Fruit fly (Drosophila melanogaster) whole organism, embryonic: Measurements from ENCODE around the gene Aasdh.

Experiments used
- Atf3 ChIP-seq: fragments of 200-800 bp; sonication (Bioruptor generic); optimal IDR thresholded peaks from 3 replicates; lab custom pipeline; 2016; ENCODE audit warnings: missing biosample characterization, missing genetic modification characterization
- Bdp1 ChIP-seq: fragments of 200-800 bp; sonication (Bioruptor generic); optimal IDR thresholded peaks from 3 replicates; lab custom pipeline; 2016; ENCODE audit warnings: missing biosample characterization, missing genetic modification characterization
- Bteb2 ChIP-seq: fragments of 200-800 bp; sonication (Bioruptor generic); optimal IDR thresholded peaks from 2 replicates; lab custom pipeline; 2016; ENCODE audit warnings: missing biosample characterization, missing genetic modification characterization
- CG10321 ChIP-seq: fragments of 200-800 bp; sonication (Bioruptor generic); IDR thresholded peaks from 2 replicates; pipeline ENCODE4 v1.3.6; 2022; ENCODE audit warnings: missing biosample characterization, missing genetic modification characterization
- CG10654 ChIP-seq: fragments of 200-800 bp; sonication (Bioruptor generic); optimal IDR thresholded peaks from 2 replicates; lab custom pipeline; 2016; ENCODE audit warnings: missing biosample characterization, missing genetic modification characterization
- CG11093 ChIP-seq: fragments of 200-800 bp; sonication (Bioruptor generic); IDR thresholded peaks from 3 replicates; pipeline ENCODE4 v1.3.6; 2022; ENCODE audit warnings: missing biosample characterization, missing genetic modification characterization
- CG12155 ChIP-seq: fragments of 200-800 bp; sonication (Bioruptor generic); optimal IDR thresholded peaks from 3 replicates; lab custom pipeline; 2016; ENCODE audit warnings: missing biosample characterization, missing genetic modification characterization
- CG12744 ChIP-seq: fragments of 200-800 bp; sonication (Bioruptor generic); optimal IDR thresholded peaks from 2 replicates; lab custom pipeline; 2016; ENCODE audit warnings: missing biosample characterization, missing genetic modification characterization
- CG13123 ChIP-seq: fragments of 200-800 bp; sonication (Bioruptor generic); optimal IDR thresholded peaks from 2 replicates; lab custom pipeline; 2016; ENCODE audit warnings: missing biosample characterization, missing genetic modification characterization
- CG16813 ChIP-seq: fragments of 200-800 bp; sonication (Bioruptor generic); IDR thresholded peaks from 3 replicates; pipeline ENCODE4 v1.3.6; 2022; ENCODE audit warnings: missing biosample characterization, missing genetic modification characterization; ENCODE audit not compliant: partially characterized antibody
- CG17568 ChIP-seq: fragments of 200-800 bp; sonication (Bioruptor generic); optimal IDR thresholded peaks from 2 replicates; lab custom pipeline; 2018; ENCODE audit warnings: missing biosample characterization, mild to moderate bottlenecking, missing genetic modification characterization, moderate library complexity
- CG17802 ChIP-seq: fragments of 200-800 bp; sonication (Bioruptor generic); optimal IDR thresholded peaks from 2 replicates; lab custom pipeline; 2018; ENCODE audit warnings: missing biosample characterization, mild to moderate bottlenecking, missing genetic modification characterization, moderate library complexity
- CG17829 ChIP-seq: fragments of 200-800 bp; optimal IDR thresholded peaks from 2 replicates; lab custom pipeline; 2019; ENCODE audit warnings: missing biosample characterization, mild to moderate bottlenecking, missing genetic modification characterization, moderate library complexity
- CG2199 ChIP-seq: fragments of 200-800 bp; sonication (Bioruptor generic); IDR thresholded peaks from 3 replicates; pipeline ENCODE4 v1.3.6; 2022; ENCODE audit warnings: missing biosample characterization, missing genetic modification characterization
- CG2875 ChIP-seq: fragments of 200-800 bp; sonication (Bioruptor generic); optimal IDR thresholded peaks from 2 replicates; lab custom pipeline; 2017; ENCODE audit warnings: missing biosample characterization, mild to moderate bottlenecking, missing genetic modification characterization, missing genetic modification reagents
- CG31365 ChIP-seq: fragments of 200-800 bp; sonication (Bioruptor generic); optimal IDR thresholded peaks from 2 replicates; lab custom pipeline; 2018; ENCODE audit warnings: missing biosample characterization, mild to moderate bottlenecking, missing genetic modification characterization
- CG34224 ChIP-seq: fragments of 200-800 bp; sonication (Bioruptor generic); IDR thresholded peaks from 3 replicates; pipeline ENCODE4 v1.3.6; 2022; ENCODE audit warnings: missing biosample characterization, missing genetic modification characterization; ENCODE audit not compliant: partially characterized antibody
- CG6689 ChIP-seq: fragments of 200-800 bp; sonication (Bioruptor generic); IDR thresholded peaks from 2 replicates; pipeline ENCODE4 v1.3.6; 2022; ENCODE audit warnings: missing biosample characterization, missing genetic modification characterization
- CG7786 ChIP-seq: fragments of 200-800 bp; sonication (Bioruptor generic); optimal IDR thresholded peaks from 2 replicates; lab custom pipeline; 2016; ENCODE audit warnings: missing biosample characterization, missing genetic modification characterization
- CG7928 ChIP-seq: fragments of 200-800 bp; sonication (Bioruptor generic); optimal IDR thresholded peaks from 2 replicates; lab custom pipeline; 2017; ENCODE audit warnings: missing biosample characterization, mild to moderate bottlenecking, missing genetic modification characterization
- CG7963 ChIP-seq: fragments of 200-800 bp; sonication (Bioruptor generic); IDR thresholded peaks from 3 replicates; pipeline ENCODE4 v1.3.6; 2022; ENCODE audit warnings: missing biosample characterization, missing genetic modification characterization; ENCODE audit not compliant: partially characterized antibody
- CG9876 ChIP-seq: fragments of 200-800 bp; sonication (Bioruptor generic); optimal IDR thresholded peaks from 2 replicates; lab custom pipeline; 2016; ENCODE audit warnings: missing biosample characterization, missing genetic modification characterization
- Dll ChIP-seq: fragments of 200-800 bp; sonication (Bioruptor generic); IDR thresholded peaks from 4 replicates; pipeline ENCODE4 v1.3.6; 2022; ENCODE audit warnings: missing biosample characterization, missing genetic modification characterization; ENCODE audit not compliant: partially characterized antibody
- ERR ChIP-seq: fragments of 200-800 bp; sonication (Bioruptor generic); optimal IDR thresholded peaks from 2 replicates; lab custom pipeline; 2016; ENCODE audit warnings: missing biosample characterization, missing genetic modification characterization
- GATAe ChIP-seq: fragments of 200-800 bp; sonication (Bioruptor generic); conservative IDR thresholded peaks from 2 replicates; pipeline ENCODE4 v1.3.6; 2022; ENCODE audit warnings: missing biosample characterization, missing genetic modification characterization
- HmgD ChIP-seq: fragments of 200-800 bp; sonication (Bioruptor generic); optimal IDR thresholded peaks from 3 replicates; lab custom pipeline; 2016; ENCODE audit warnings: missing biosample characterization, missing genetic modification characterization
- Lim3 ChIP-seq: fragments of 200-800 bp; sonication (Bioruptor generic); IDR thresholded peaks from 2 replicates; pipeline ENCODE4 v1.3.6; 2022; ENCODE audit warnings: missing biosample characterization, missing genetic modification characterization
- Neu2 ChIP-seq: fragments of 200-800 bp; sonication (Bioruptor generic); optimal IDR thresholded peaks from 3 replicates; lab custom pipeline; 2016; ENCODE audit warnings: missing biosample characterization, missing genetic modification characterization, borderline replicate concordance
- Ravus ChIP-seq: fragments of 200-800 bp; sonication (Bioruptor generic); IDR thresholded peaks from 2 replicates; pipeline ENCODE4 v1.3.6; 2022; ENCODE audit warnings: missing biosample characterization, missing genetic modification characterization
- Rx ChIP-seq: fragments of 200-800 bp; sonication (Bioruptor generic); IDR thresholded peaks from 2 replicates; pipeline ENCODE4 v1.3.6; 2022; ENCODE audit warnings: missing biosample characterization, missing genetic modification characterization
- Six4 ChIP-seq: fragments of 200-800 bp; sonication (Bioruptor generic); optimal IDR thresholded peaks from 2 replicates; lab custom pipeline; 2016; ENCODE audit warnings: missing biosample characterization, missing genetic modification characterization
- Sox100B ChIP-seq: fragments of 200-800 bp; sonication (Bioruptor generic); optimal IDR thresholded peaks from 3 replicates; lab custom pipeline; 2018; ENCODE audit warnings: missing biosample characterization, mild to moderate bottlenecking, missing genetic modification characterization
- Sox102F ChIP-seq: fragments of 200-800 bp; sonication (Bioruptor generic); optimal IDR thresholded peaks from 2 replicates; lab custom pipeline; 2018; ENCODE audit warnings: missing biosample characterization, mild to moderate bottlenecking, missing genetic modification characterization, moderate library complexity
- Ssrp ChIP-seq: fragments of 200-800 bp; sonication (Bioruptor generic); optimal IDR thresholded peaks from 2 replicates; lab custom pipeline; 2018; ENCODE audit warnings: missing biosample characterization, mild to moderate bottlenecking, missing genetic modification characterization, moderate library complexity
- al ChIP-seq: fragments of 200-800 bp; sonication (Bioruptor generic); IDR thresholded peaks from 2 replicates; pipeline ENCODE4 v1.3.6; 2022; ENCODE audit warnings: missing biosample characterization, missing genetic modification characterization
- aop ChIP-seq: fragments of 200-800 bp; sonication (Bioruptor generic); IDR thresholded peaks from 2 replicates; pipeline ENCODE4 v1.3.6; 2022; ENCODE audit warnings: missing biosample characterization, missing genetic modification characterization
- bab2 ChIP-seq: fragments of 200-800 bp; sonication (Bioruptor generic); optimal IDR thresholded peaks from 2 replicates; lab custom pipeline; 2016; ENCODE audit warnings: missing biosample characterization, missing genetic modification characterization
- cad ChIP-seq: fragments of >200 bp; optimal IDR thresholded peaks from 2 replicates; lab custom pipeline; 2017; ENCODE audit warnings: missing biosample characterization, missing genetic modification characterization
- danr ChIP-seq: fragments of 200-800 bp; sonication (Bioruptor generic); IDR thresholded peaks from 2 replicates; pipeline ENCODE4 v1.3.6; 2022; ENCODE audit warnings: missing biosample characterization, missing genetic modification characterization
- en ChIP-seq: fragments of 200-800 bp; sonication (Bioruptor generic); optimal IDR thresholded peaks from 2 replicates; lab custom pipeline; 2016; ENCODE audit warnings: missing biosample characterization, missing genetic modification characterization
- ewg ChIP-seq: fragments of 200-800 bp; sonication (Bioruptor generic); optimal IDR thresholded peaks from 3 replicates; lab custom pipeline; 2017; ENCODE audit warnings: mild to moderate bottlenecking, missing biosample characterization, missing genetic modification reagents, missing genetic modification characterization
- fd96Cb ChIP-seq: fragments of 200-800 bp; sonication (Bioruptor generic); optimal IDR thresholded peaks from 2 replicates; lab custom pipeline; 2018; ENCODE audit warnings: missing biosample characterization, mild to moderate bottlenecking, missing genetic modification characterization, moderate library complexity
- grn ChIP-seq: fragments of 200-800 bp; sonication (Bioruptor generic); optimal IDR thresholded peaks from 3 replicates; lab custom pipeline; 2017; ENCODE audit warnings: missing biosample characterization, missing genetic modification characterization
- kay ChIP-seq: fragments of 200-800 bp; sonication (Bioruptor generic); optimal IDR thresholded peaks from 2 replicates; lab custom pipeline; 2016; ENCODE audit warnings: missing biosample characterization, missing genetic modification characterization
- maf-S ChIP-seq: fragments of 200-800 bp; sonication (Bioruptor generic); optimal IDR thresholded peaks from 2 replicates; lab custom pipeline; 2016; ENCODE audit warnings: missing biosample characterization, missing genetic modification characterization
- sens ChIP-seq: fragments of 200-800 bp; sonication (Bioruptor generic); peaks from one replicate; lab custom pipeline; 2016; ENCODE audit warnings: missing biosample characterization, missing genetic modification characterization
- trh ChIP-seq: fragments of 200-800 bp; sonication (Bioruptor generic); optimal IDR thresholded peaks from 2 replicates; lab custom pipeline; 2016; ENCODE audit warnings: missing biosample characterization, missing genetic modification characterization
- ttk ChIP-seq: fragments of 200-800 bp; sonication (Bioruptor generic); IDR thresholded peaks from 2 replicates; pipeline ENCODE4 v2.1.2; 2022; ENCODE audit warnings: missing biosample characterization, missing genetic modification characterization
- zfh1 ChIP-seq: fragments of 200-800 bp; sonication (Bioruptor generic); IDR thresholded peaks from 3 replicates; pipeline ENCODE4 v1.3.6; 2022; ENCODE audit warnings: missing biosample characterization, missing genetic modification characterization

The Aasdh gene

DNA sequence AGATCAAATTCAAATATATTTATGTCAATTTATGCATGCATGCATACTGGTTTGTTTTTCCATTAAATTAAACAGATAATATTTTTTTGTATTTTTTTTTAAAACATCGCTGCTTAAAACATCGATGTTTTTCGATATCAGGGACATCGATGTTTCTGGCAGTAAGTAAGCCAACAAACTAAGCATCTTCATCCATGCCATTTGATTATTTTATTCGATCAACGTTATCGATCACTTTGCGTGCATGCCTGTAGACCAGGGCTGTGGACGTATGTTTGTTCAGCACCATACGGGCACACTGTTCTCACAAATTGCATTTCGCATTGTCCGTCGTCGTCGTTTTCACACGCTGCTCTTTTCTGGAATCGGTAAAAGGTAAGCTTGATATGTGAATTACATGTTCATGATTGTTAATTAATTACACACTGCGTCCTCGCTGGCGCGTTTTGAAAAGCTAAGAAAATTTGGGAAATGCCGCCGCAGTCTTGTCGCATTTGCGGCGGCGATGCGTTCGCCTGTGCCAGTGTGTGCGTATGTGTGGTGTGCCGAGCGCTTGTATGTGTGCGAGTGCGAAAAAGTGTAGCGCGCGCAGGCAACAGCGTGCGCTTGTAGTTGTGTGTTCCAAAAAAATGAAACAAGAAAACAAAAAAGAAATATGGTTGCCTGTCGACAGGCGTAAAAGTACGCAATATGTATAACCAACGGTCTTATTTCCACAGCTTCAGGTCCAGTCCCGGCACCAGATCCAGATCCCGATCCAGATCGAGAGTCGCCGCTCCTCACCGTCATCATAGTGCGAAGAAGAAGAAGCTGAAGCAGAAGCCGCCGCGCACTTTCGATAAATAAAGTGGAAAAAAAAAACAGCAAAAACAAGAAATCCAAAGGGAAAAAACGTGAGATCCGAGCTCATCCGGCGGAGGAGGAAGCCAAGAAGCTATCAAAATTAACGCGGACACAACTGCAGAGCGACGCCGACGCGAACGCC is 45.8 kb downstream of the Aasdh start, which contains the start of gene emb (continued):
- no peak for TF ChIP-seq CG10321 (GFP tag; lab: Robert Waterston, UW)
- TF ChIP-seq Atf3 (GFP tag; lab: Kevin White, UChicago): no peak
- no peak for TF ChIP-seq Neu2
- peak; percentile 53 for TF ChIP-seq ewg
- TF ChIP-seq GATAe (GFP tag; lab: Robert Waterston, UW): no peak
- TF ChIP-seq ttk (GFP tag; lab: Robert Waterston, UW): no peak
- TF ChIP-seq CG6689 (GFP tag; lab: Robert Waterston, UW): 0 out of 2 replicates have a peak, but pooled peaks have one; percentile 34
- TF ChIP-seq Bdp1: peak; percentile 23
- no peak for TF ChIP-seq Sox102F (GFP tag; lab: Kevin White, UChicago)
- no peak for TF ChIP-seq grn
- TF ChIP-seq zfh1: peak; percentile 36; the same call in 1 of the 3 replicates
- no peak for TF ChIP-seq CG31365 (tag; lab: Kevin White, UChicago)
- TF ChIP-seq CG9876: peak; percentile 25
- peak; percentile 14 for TF ChIP-seq Bteb2 (GFP tag; lab: Kevin White, UChicago)
- peak; percentile 95 for TF ChIP-seq CG34224
- no peak for TF ChIP-seq cad (GFP tag; lab: Kevin White, UChicago)
- peak; percentile 97 for TF ChIP-seq CG16813
- no peak for TF ChIP-seq trh (GFP tag; lab: Kevin White, UChicago)
- no peak for TF ChIP-seq CG2875 (GFP tag; lab: Kevin White, UChicago)
- no peak for TF ChIP-seq Sox100B
- peak; percentile 7 for TF ChIP-seq CG10654 (GFP tag; lab: Kevin White, UChicago)
- TF ChIP-seq Lim3 (GFP tag; lab: Robert Waterston, UW): no peak
- peak; percentile 37; the same call in 1 of the 2 replicates for TF ChIP-seq al (GFP tag; lab: Robert Waterston, UW)
- no peak for TF ChIP-seq CG17568
- peak; percentile 88 for TF ChIP-seq sens (GFP tag; lab: Kevin White, UChicago)
- TF ChIP-seq HmgD (GFP tag; lab: Kevin White, UChicago): peak; percentile 90
- peak; percentile 46 for TF ChIP-seq Six4 (GFP tag; lab: Kevin White, UChicago)
- peak; percentile 99 for TF ChIP-seq CG7963 (GFP tag; lab: Robert Waterston, UW)
- peak; percentile 71 for TF ChIP-seq CG17829 (tag; lab: Kevin White, UChicago)
- TF ChIP-seq maf-S (GFP tag; lab: Kevin White, UChicago): peak; percentile 30
- peak; percentile 94 for TF ChIP-seq Dll (GFP tag; lab: Robert Waterston, UW)
- TF ChIP-seq Ssrp (tag; lab: Kevin White, UChicago): peak; percentile 33
- TF ChIP-seq CG13123 (GFP tag; lab: Kevin White, UChicago): no peak
- no peak for TF ChIP-seq kay (GFP tag; lab: Kevin White, UChicago)
- 0 out of 2 replicates have a peak, but pooled peaks have one; percentile 25 for TF ChIP-seq Rx
- peak; percentile 43 for TF ChIP-seq bab2 (GFP tag; lab: Kevin White, UChicago)
- no peak for TF ChIP-seq en (GFP tag; lab: Kevin White, UChicago)
- peak; percentile 50 for TF ChIP-seq CG7786 (GFP tag; lab: Kevin White, UChicago)
- 0 out of 2 replicates have a peak, but pooled peaks have one; percentile 30 for TF ChIP-seq aop (GFP tag; lab: Robert Waterston, UW)
- peak; percentile 7 for TF ChIP-seq fd96Cb (tag; lab: Kevin White, UChicago)
- no peak for TF ChIP-seq CG11093 (GFP tag; lab: Robert Waterston, UW)
- peak; percentile 28 for TF ChIP-seq CG12155 (GFP tag; lab: Kevin White, UChicago)
- TF ChIP-seq Ravus (GFP tag; lab: Robert Waterston, UW): no peak
- peak; percentile 40 for TF ChIP-seq CG17802 (tag; lab: Kevin White, UChicago)
- TF ChIP-seq danr (GFP tag; lab: Robert Waterston, UW): no peak
- TF ChIP-seq CG12744 (GFP tag; lab: Kevin White, UChicago): peak; percentile 9
- TF ChIP-seq CG2199: no peak
- TF ChIP-seq CG7928 (GFP tag; lab: Kevin White, UChicago): peak; percentile 93
- no peak for TF ChIP-seq ERR (GFP tag; lab: Kevin White, UChicago)
